Worm (Caenorhabditis elegans): ENCODE data around the gene C17H11.1.

The C17H11.1 gene

DNA sequence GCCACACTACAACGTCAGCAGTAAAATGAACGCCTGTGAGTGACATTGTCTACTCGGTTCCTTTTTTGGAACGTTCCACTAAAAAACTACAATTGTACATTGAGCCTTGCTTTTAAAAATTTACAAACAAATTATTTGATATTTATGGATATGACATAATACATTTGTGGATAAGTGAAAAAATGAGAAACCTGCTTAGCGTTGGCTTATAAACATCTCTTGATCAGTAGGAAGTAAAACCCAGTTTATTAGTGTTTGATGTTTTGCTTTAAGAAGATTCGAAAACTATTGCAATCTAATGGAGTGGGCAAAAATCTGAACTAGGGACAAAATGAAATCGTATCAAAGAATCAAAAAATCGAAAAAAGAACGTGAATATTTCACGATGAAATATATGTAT is 43.2 kb downstream of the C17H11.1 start:
- no peak for TF ChIP-seq ama-1 (optimal IDR thresholded peaks at IDR 0.05)
- no peak for TF ChIP-seq nhr-21 (tag; optimal IDR thresholded peaks at IDR 0.05)
- TF ChIP-seq gmeb-1 (tag; optimal IDR thresholded peaks at IDR 0.05), result no peak
- no peak for TF ChIP-seq aly-2 (tag; optimal IDR thresholded peaks at IDR 0.05)
- no peak for TF ChIP-seq unc-39 (tag; optimal IDR thresholded peaks at IDR 0.05)
- no peak for TF ChIP-seq peb-1 (tag; optimal IDR thresholded peaks at IDR 0.05)
- TF ChIP-seq ztf-11 (tag; optimal IDR thresholded peaks at IDR 0.05), result no peak
- no peak for TF ChIP-seq R02D3.7 (tag; optimal IDR thresholded peaks at IDR 0.05)
- TF ChIP-seq nhr-129 (tag; optimal IDR thresholded peaks at IDR 0.05), result no peak
- no peak for TF ChIP-seq dmd-4 (tag; optimal IDR thresholded peaks at IDR 0.05)
- no peak for TF ChIP-seq fos-1 (tag; optimal IDR thresholded peaks at IDR 0.05)
- no peak for TF ChIP-seq elt-1 (tag; optimal IDR thresholded peaks at IDR 0.05)
- no peak for TF ChIP-seq sma-3 (GFP tag; optimal IDR thresholded peaks at IDR 0.05)
- TF ChIP-seq skn-1 (tag; optimal IDR thresholded peaks at IDR 0.05), result no peak

DNA sequence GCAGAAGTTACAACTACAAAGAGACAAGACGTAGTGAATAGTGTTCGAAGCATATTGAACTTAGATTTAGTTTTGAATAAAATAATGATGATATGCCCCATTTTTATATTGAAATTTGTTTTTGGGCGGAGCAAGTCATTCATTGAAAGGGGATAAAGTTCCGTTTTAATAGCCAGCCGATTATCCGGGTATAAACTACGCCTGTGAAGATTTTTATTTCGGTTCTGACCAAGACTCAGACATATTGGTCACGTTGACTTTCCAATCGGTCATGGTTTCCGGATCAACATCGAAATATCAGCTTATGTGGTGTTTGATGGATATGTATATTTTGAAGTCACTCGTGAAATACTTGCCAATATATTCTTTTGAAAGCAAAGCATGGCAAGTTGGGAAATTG is 44.9 kb downstream of the C17H11.1 start, which contains the start of gene K02A6.4:
TSS of gene K02A6.4 (minus strand) at position 101 of the 400 bp plus-strand sequence.
- TF ChIP-seq elt-3 (tag; optimal IDR thresholded peaks at IDR 0.05), result no peak

- no peak for TF ChIP-seq Y55F3AM.14 (GFP tag; optimal IDR thresholded peaks at IDR 0.05)
- TF ChIP-seq ceh-82 (tag; optimal IDR thresholded peaks at IDR 0.05), result no peak
- no peak for TF ChIP-seq sma-3 (GFP tag; optimal IDR thresholded peaks at IDR 0.05)
- no peak for TF ChIP-seq snpc-4 (tag; optimal IDR thresholded peaks at IDR 0.05)
- TF ChIP-seq ama-1 (optimal IDR thresholded peaks at IDR 0.05), result no peak
- TF ChIP-seq unc-39 (tag; optimal IDR thresholded peaks at IDR 0.05), result no peak
- TF ChIP-seq fos-1 (tag; optimal IDR thresholded peaks at IDR 0.05), result no peak
Measured at ce11 chrX:8219428-8219827, 45.7 kb downstream of the C17H11.1 start, which contains the start of gene K02A6.1. TSS of gene K02A6.1 (plus strand) at chrX:8219728.

- TF ChIP-seq fos-1 (tag; optimal IDR thresholded peaks at IDR 0.05) (no peak), nhr-77 (tag; optimal IDR thresholded peaks at IDR 0.05) (no peak), nhr-129 (tag; optimal IDR thresholded peaks at IDR 0.05) (no peak), C34F6.9 (tag; optimal IDR thresholded peaks at IDR 0.05) (no peak), elt-1 (tag; optimal IDR thresholded peaks at IDR 0.05) (no peak), Y55F3AM.14 (GFP tag; optimal IDR thresholded peaks at IDR 0.05) (no peak), unc-39 (tag; optimal IDR thresholded peaks at IDR 0.05) (no peak), sma-9 (GFP tag; optimal IDR thresholded peaks at IDR 0.05) (no peak), sma-9 (tag; optimal IDR thresholded peaks at IDR 0.05) (no peak), skn-1 (tag; optimal IDR thresholded peaks at IDR 0.05) (no peak), unc-55 (GFP tag; optimal IDR thresholded peaks at IDR 0.05) (no peak), nhr-237 (tag; optimal IDR thresholded peaks at IDR 0.05) (no peak), ama-1 (optimal IDR thresholded peaks at IDR 0.05) (no peak), nhr-10 (tag; optimal IDR thresholded peaks at IDR 0.05) (no peak)
Measured at ce11 chrX:8224916-8225315, 51.2 kb downstream of the C17H11.1 start, which contains the start of gene K02A6.2. TSS of gene K02A6.2 (minus strand) at chrX:8225016.

DNA sequence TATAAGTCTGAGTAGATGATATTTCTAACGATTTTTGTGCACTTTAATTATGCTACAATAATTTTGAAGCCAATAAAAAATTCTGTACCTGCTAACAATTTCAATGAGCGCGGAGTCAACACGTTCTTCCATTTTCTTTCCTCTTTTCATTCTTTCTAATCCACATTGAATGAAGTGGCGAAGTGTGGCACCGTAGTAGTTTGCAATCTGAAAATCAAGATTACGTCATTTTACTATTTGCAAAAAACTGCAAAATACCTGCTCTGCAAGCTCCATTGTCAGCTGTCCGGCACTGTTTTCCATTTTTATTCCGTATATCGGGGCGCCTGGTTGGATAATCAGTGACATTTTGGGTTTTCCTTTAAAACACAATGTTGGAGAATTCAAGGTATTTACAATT is 55.5 kb downstream of the C17H11.1 start:
- TF ChIP-seq peb-1 (tag; optimal IDR thresholded peaks at IDR 0.05), result no peak
- TF ChIP-seq ama-1 (optimal IDR thresholded peaks at IDR 0.05), result no peak
- TF ChIP-seq nhr-6 (tag; optimal IDR thresholded peaks at IDR 0.05), result no peak
- no peak for TF ChIP-seq aly-2 (tag; optimal IDR thresholded peaks at IDR 0.05)
- no peak for TF ChIP-seq gmeb-1 (tag; optimal IDR thresholded peaks at IDR 0.05)
- TF ChIP-seq sma-9 (GFP tag; optimal IDR thresholded peaks at IDR 0.05), result no peak
- no peak for TF ChIP-seq sma-9 (tag; optimal IDR thresholded peaks at IDR 0.05)
- no peak for TF ChIP-seq nhr-77 (tag; optimal IDR thresholded peaks at IDR 0.05)
- no peak for TF ChIP-seq snpc-4 (tag; optimal IDR thresholded peaks at IDR 0.05)
- TF ChIP-seq sem-4 (tag; optimal IDR thresholded peaks at IDR 0.05), result no peak
- no peak for TF ChIP-seq dmd-4 (tag; optimal IDR thresholded peaks at IDR 0.05)
- no peak for TF ChIP-seq Y55F3AM.14 (GFP tag; optimal IDR thresholded peaks at IDR 0.05)
- no peak for TF ChIP-seq nhr-11 (tag; optimal IDR thresholded peaks at IDR 0.05)
- no peak for TF ChIP-seq unc-62 (GFP tag; optimal IDR thresholded peaks at IDR 0.05)

Measured in whole organism, L2 larva.